Worm (Caenorhabditis elegans) whole organism, young adult: Measurements from ENCODE around the gene scl-3.

Experiments
- B0336.3 ChIP-seq: fragments of 200-800 bp; sonication (Bioruptor generic); IDR thresholded peaks from 2 replicates; pipeline ENCODE4 v1.3.6; 2022; ENCODE audit warnings: missing genetic modification characterization, missing compliant biosample characterization
- D2030.7 ChIP-seq: fragments of 200-800 bp; sonication (Bioruptor generic); IDR thresholded peaks from 2 replicates; pipeline ENCODE4 v1.3.6; 2022; ENCODE audit warnings: missing genetic modification reagents, missing genetic modification characterization, missing compliant biosample characterization
- F22D6.2 ChIP-seq: sonication (generic microtip); optimal IDR thresholded peaks from 2 replicates; lab custom pipeline; 2016; ENCODE audit warnings: mild to moderate bottlenecking, missing genetic modification characterization, missing compliant biosample characterization
- F23B12.7 ChIP-seq: sonication (generic microtip); optimal IDR thresholded peaks from 2 replicates; lab custom pipeline; 2017; ENCODE audit warnings: missing genetic modification characterization, mild to moderate bottlenecking, missing compliant biosample characterization, antibody characterized with exemption, moderate library complexity; ENCODE audit not compliant: insufficient read depth
- F37B4.10 ChIP-seq: fragments of 200-800 bp; sonication (Bioruptor generic); IDR thresholded peaks from 2 replicates; pipeline ENCODE4 v1.3.6; 2022; ENCODE audit warnings: missing genetic modification characterization, missing compliant biosample characterization
- F52B5.7 ChIP-seq: sonication (generic microtip); optimal IDR thresholded peaks from 2 replicates; lab custom pipeline; 2016; ENCODE audit warnings: mild to moderate bottlenecking, missing genetic modification characterization, missing compliant biosample characterization
- F57A8.1 ChIP-seq: fragments of 200-800 bp; sonication (Bioruptor generic); optimal IDR thresholded peaks from 2 replicates; lab custom pipeline; 2018; ENCODE audit warnings: mild to moderate bottlenecking, missing genetic modification characterization, moderate library complexity, missing compliant biosample characterization
- T07F8.4 ChIP-seq: sonication (generic microtip); optimal IDR thresholded peaks from 2 replicates; lab custom pipeline; 2016; ENCODE audit warnings: mild to moderate bottlenecking, missing genetic modification characterization, moderate library complexity, missing compliant biosample characterization
- T26A5.8 ChIP-seq: sonication (generic microtip); optimal IDR thresholded peaks from 2 replicates; lab custom pipeline; 2016; ENCODE audit warnings: missing genetic modification characterization, missing compliant biosample characterization
- Y67H2A.10 ChIP-seq: fragments of 200-800 bp; sonication (Bioruptor generic); conservative IDR thresholded peaks from 2 replicates; pipeline ENCODE4 v1.3.6; 2022; ENCODE audit warnings: missing genetic modification reagents, missing genetic modification characterization, missing compliant biosample characterization
- aptf-3 ChIP-seq: fragments of 200-800 bp; sonication (Bioruptor generic); IDR thresholded peaks from 2 replicates; pipeline ENCODE4 v1.3.6; 2022; ENCODE audit warnings: missing genetic modification characterization, missing compliant biosample characterization
- atf-7 ChIP-seq: sonication (generic microtip); optimal IDR thresholded peaks from 2 replicates; lab custom pipeline; 2017; ENCODE audit warnings: mild to moderate bottlenecking, missing genetic modification characterization, missing compliant biosample characterization
- bed-1 ChIP-seq: fragments of 200-800 bp; sonication (Bioruptor generic); IDR thresholded peaks from 2 replicates; pipeline ENCODE4 v1.3.6; 2022; ENCODE audit warnings: missing genetic modification reagents, missing genetic modification characterization, missing compliant biosample characterization
- cebp-2 ChIP-seq: fragments of 200-800 bp; sonication (Bioruptor generic); IDR thresholded peaks from 2 replicates; pipeline ENCODE4 v1.3.6; 2022; ENCODE audit warnings: missing genetic modification characterization, missing compliant biosample characterization
- ceh-100 ChIP-seq: fragments of 200-800 bp; sonication (Bioruptor generic); IDR thresholded peaks from 2 replicates; pipeline ENCODE4 v1.3.6; 2022; ENCODE audit warnings: missing genetic modification reagents, missing genetic modification characterization, missing compliant biosample characterization
- ceh-27 ChIP-seq: fragments of 200-800 bp; sonication (Bioruptor generic); optimal IDR thresholded peaks from 2 replicates; lab custom pipeline; 2018; ENCODE audit warnings: mild to moderate bottlenecking, missing genetic modification characterization, moderate library complexity, missing compliant biosample characterization
- ceh-58 ChIP-seq: fragments of 200-800 bp; sonication (Bioruptor generic); IDR thresholded peaks from 2 replicates; pipeline ENCODE4 v1.3.6; 2022; ENCODE audit warnings: missing genetic modification characterization, missing compliant biosample characterization
- die-1 ChIP-seq: sonication (generic microtip); optimal IDR thresholded peaks from 2 replicates; lab custom pipeline; 2016; ENCODE audit warnings: missing genotype, mild to moderate bottlenecking, missing genetic modification characterization, missing compliant biosample characterization
- dox-1 ChIP-seq: fragments of 200-800 bp; sonication (Bioruptor generic); IDR thresholded peaks from 2 replicates; pipeline ENCODE4 v1.3.6; 2022; ENCODE audit warnings: missing genetic modification reagents, missing genetic modification characterization, missing compliant biosample characterization
- dpff-1 ChIP-seq: sonication (generic microtip); optimal IDR thresholded peaks from 2 replicates; lab custom pipeline; 2017; ENCODE audit warnings: mild to moderate bottlenecking, missing genetic modification characterization, missing compliant biosample characterization
- dpl-1 ChIP-seq: fragments of 150-350 bp; optimal IDR thresholded peaks from 2 replicates; lab custom pipeline; 2014; ENCODE audit warnings: missing biosample characterization, missing genetic modification reagents, missing genetic modification characterization
- fkh-3 ChIP-seq: sonication (generic microtip); optimal IDR thresholded peaks from 2 replicates; lab custom pipeline; 2016; ENCODE audit warnings: mild to moderate bottlenecking, missing genetic modification characterization, missing compliant biosample characterization
- gei-17 ChIP-seq: fragments of 200-800 bp; sonication (Bioruptor generic); optimal IDR thresholded peaks from 2 replicates; lab custom pipeline; 2018; ENCODE audit warnings: mild to moderate bottlenecking, missing genetic modification characterization, missing compliant biosample characterization
- hrde-1 ChIP-seq: sonication (generic microtip); optimal IDR thresholded peaks from 2 replicates; lab custom pipeline; 2016; ENCODE audit warnings: missing genetic modification characterization, mild to moderate bottlenecking, missing compliant biosample characterization, moderate library complexity, missing genotype, missing genetic modification reagents, borderline replicate concordance
- hsf-1 ChIP-seq: fragments of 200-800 bp; sonication (Bioruptor generic); IDR thresholded peaks from 2 replicates; pipeline ENCODE4 v1.3.6; 2022; ENCODE audit warnings: missing genetic modification reagents, missing genetic modification characterization, missing compliant biosample characterization
- let-607 ChIP-seq, 2 experiments: fragments of 200-800 bp in 1 of 2; sonication (Bioruptor generic) in 1 of 2; sonication (generic microtip) in 1 of 2; optimal IDR thresholded peaks; 2 replicates each; lab custom pipeline; 2016 to 2018; ENCODE audit warnings: mild to moderate bottlenecking in 2 of 2, missing compliant biosample characterization in 2 of 2, missing genetic modification characterization in 2 of 2, moderate library complexity in 2 of 2, missing genotype in 1 of 2
- lin-40 ChIP-seq: sonication (generic microtip); optimal IDR thresholded peaks from 2 replicates; lab custom pipeline; 2016; ENCODE audit warnings: missing genetic modification characterization, mild to moderate bottlenecking, missing compliant biosample characterization, missing genotype, missing genetic modification reagents
- lin-54 ChIP-seq: fragments of 200-800 bp; sonication (Bioruptor generic); optimal IDR thresholded peaks from 2 replicates; lab custom pipeline; 2018; ENCODE audit warnings: mild to moderate bottlenecking, missing genetic modification characterization, missing compliant biosample characterization
- lsy-27 ChIP-seq: sonication (generic microtip); optimal IDR thresholded peaks from 2 replicates; lab custom pipeline; 2017; ENCODE audit warnings: missing genetic modification characterization, mild to moderate bottlenecking, missing compliant biosample characterization, antibody characterized with exemption, missing genotype, borderline replicate concordance; ENCODE audit not compliant: insufficient read depth
- madf-10 ChIP-seq: sonication (generic microtip); optimal IDR thresholded peaks from 2 replicates; lab custom pipeline; 2016; ENCODE audit warnings: mild to moderate bottlenecking, missing genetic modification characterization, missing compliant biosample characterization
- madf-6 ChIP-seq: fragments of 200-800 bp; sonication (Bioruptor generic); IDR thresholded peaks from 2 replicates; pipeline ENCODE4 v1.3.6; 2022; ENCODE audit warnings: missing genetic modification reagents, missing genetic modification characterization, missing compliant biosample characterization
- nfya-1 ChIP-seq: sonication (generic microtip); optimal IDR thresholded peaks from 2 replicates; lab custom pipeline; 2017; ENCODE audit warnings: antibody characterized with exemption, missing compliant biosample characterization, missing genetic modification characterization, borderline replicate concordance; ENCODE audit not compliant: insufficient read depth
- nhr-120 ChIP-seq: fragments of 200-800 bp; sonication (Bioruptor generic); IDR thresholded peaks from 2 replicates; pipeline ENCODE4 v1.3.6; 2022; ENCODE audit warnings: missing genetic modification characterization, missing compliant biosample characterization
- nhr-179 ChIP-seq: sonication (generic microtip); optimal IDR thresholded peaks from 2 replicates; lab custom pipeline; 2016; ENCODE audit warnings: mild to moderate bottlenecking, missing genetic modification characterization, missing compliant biosample characterization
- nhr-27 ChIP-seq: fragments of 200-800 bp; sonication (Bioruptor generic); optimal IDR thresholded peaks from 2 replicates; lab custom pipeline; 2018; ENCODE audit warnings: mild to moderate bottlenecking, missing genetic modification characterization, moderate library complexity, missing compliant biosample characterization
- pha-4 ChIP-seq: fragments of 150-350 bp; sonication (generic microtip); optimal IDR thresholded peaks from 2 replicates; lab custom pipeline; 2014; ENCODE audit warnings: missing biosample characterization, missing genetic modification reagents, missing genetic modification characterization
- rec-8 ChIP-seq, 2 experiments: sonication (generic microtip); optimal IDR thresholded peaks; 2 replicates each; lab custom pipeline; 2016; ENCODE audit warnings: mild to moderate bottlenecking in 2 of 2, missing genetic modification characterization in 2 of 2, missing genetic modification reagents in 2 of 2, missing genotype in 2 of 2, missing biosample characterization in 1 of 2, missing compliant biosample characterization in 1 of 2, moderate library complexity in 1 of 2
- repo-1 ChIP-seq: sonication (generic microtip); optimal IDR thresholded peaks from 2 replicates; lab custom pipeline; 2017; ENCODE audit warnings: mild to moderate bottlenecking, missing genetic modification characterization, missing compliant biosample characterization
- snpc-1.1 ChIP-seq: sonication (generic microtip); optimal IDR thresholded peaks from 2 replicates; lab custom pipeline; 2017; ENCODE audit warnings: missing genetic modification characterization, mild to moderate bottlenecking, missing compliant biosample characterization, antibody characterized with exemption, moderate library complexity, missing genotype, missing genetic modification reagents; ENCODE audit not compliant: insufficient read depth
- snpc-3.4 ChIP-seq: sonication (generic microtip); optimal IDR thresholded peaks from 2 replicates; lab custom pipeline; 2017; ENCODE audit warnings: missing genetic modification characterization, mild to moderate bottlenecking, missing compliant biosample characterization, antibody characterized with exemption, moderate library complexity, missing genotype, missing genetic modification reagents
- tbp1 ChIP-seq: fragments of 200-800 bp; sonication (Bioruptor generic); optimal IDR thresholded peaks from 2 replicates; lab custom pipeline; 2018; ENCODE audit warnings: mild to moderate bottlenecking, missing genetic modification characterization, missing compliant biosample characterization
- xnd-1 ChIP-seq: sonication (generic microtip); optimal IDR thresholded peaks from 2 replicates; lab custom pipeline; 2016; ENCODE audit warnings: missing genotype, missing genetic modification reagents, missing genetic modification characterization, missing compliant biosample characterization
- zim-3 ChIP-seq: sonication (generic microtip); optimal IDR thresholded peaks from 2 replicates; lab custom pipeline; 2017; ENCODE audit warnings: mild to moderate bottlenecking, missing genetic modification characterization, moderate library complexity, missing compliant biosample characterization
- ztf-22 ChIP-seq: fragments of 200-800 bp; sonication (Bioruptor generic); optimal IDR thresholded peaks from 2 replicates; lab custom pipeline; 2018; ENCODE audit warnings: mild to moderate bottlenecking, missing genetic modification characterization, moderate library complexity, missing compliant biosample characterization
- ztf-28 ChIP-seq: fragments of 200-800 bp; sonication (Bioruptor generic); IDR thresholded peaks from 2 replicates; pipeline ENCODE4 v1.3.6; 2022; ENCODE audit warnings: missing genetic modification reagents, missing genetic modification characterization, missing compliant biosample characterization

The scl-3 gene

DNA sequence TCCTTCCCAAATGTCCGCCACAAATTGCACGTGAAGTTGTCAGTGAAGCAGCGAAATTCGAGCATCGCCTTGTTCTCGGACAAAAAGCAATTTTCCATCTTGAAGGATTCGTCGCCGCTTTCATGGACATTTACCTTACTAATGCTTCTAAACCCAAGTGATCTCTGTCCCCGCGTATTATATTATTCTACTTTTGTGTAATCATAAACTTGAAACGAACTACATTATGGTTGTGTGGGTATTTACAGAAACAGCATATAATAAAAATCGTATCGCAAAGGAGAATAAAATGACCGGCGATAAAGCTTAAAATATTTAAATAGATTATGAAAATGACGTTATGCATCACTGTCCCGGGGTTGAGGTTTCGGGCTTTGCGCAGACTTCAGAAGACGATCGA is 37.4 kb downstream of the scl-3 start (continued):
- TF ChIP-seq T26A5.8 (tag; lab: Kevin White, UChicago) (peak; percentile 1), Y67H2A.10 (no peak), F52B5.7 (tag; lab: Kevin White, UChicago) (no peak), T07F8.4 (tag; lab: Kevin White, UChicago) (no peak), nfya-1 (tag; lab: Kevin White, UChicago) (no peak), hrde-1 (tag; lab: Kevin White, UChicago) (peak; percentile 88), F37B4.10 (no peak), ztf-22 (GFP tag; lab: Kevin White, UChicago) (no peak), lin-40 (tag; lab: Kevin White, UChicago) (no peak), F57A8.1 (GFP tag; lab: Kevin White, UChicago) (no peak), madf-6 (peak; percentile 58), fkh-3 (no peak), D2030.7 (GFP tag; lab: Robert Waterston, UW) (peak; percentile 20; the same call in 1 of the 2 replicates), madf-10 (no peak), snpc-1.1 (tag; lab: Kevin White, UChicago) (no peak), cebp-2 (GFP tag; lab: Robert Waterston, UW) (no peak), tbp1 (no peak), lin-54 (GFP tag; lab: Kevin White, UChicago) (peak; percentile 8), ceh-58 (GFP tag; lab: Robert Waterston, UW) (no peak), lsy-27 (no peak), dpl-1 (GFP tag; lab: Kevin White, UChicago) (no peak), zim-3 (tag; lab: Kevin White, UChicago) (no peak), B0336.3 (GFP tag; lab: Robert Waterston, UW) (peak; percentile 63), aptf-3 (GFP tag; lab: Robert Waterston, UW) (no peak), bed-1 (GFP tag; lab: Robert Waterston, UW) (no peak), gei-17 (GFP tag; lab: Kevin White, UChicago) (no peak), atf-7 (tag; lab: Kevin White, UChicago) (no peak), nhr-27 (tag; lab: Kevin White, UChicago) (no peak), ceh-100 (GFP tag; lab: Robert Waterston, UW) (no peak), repo-1 (peak; percentile 34), ztf-28 (GFP tag; lab: Robert Waterston, UW) (no peak), pha-4 (no peak), hsf-1 (GFP tag; lab: Robert Waterston, UW) (peak; percentile 66; the same call in 1 of the 2 replicates), ceh-27 (GFP tag; lab: Kevin White, UChicago) (no peak), rec-8 (tag; optimal IDR thresholded peaks at IDR 0.05; lab: Kevin White, UChicago) (peak in 1 of 2 experiments; percentile 4), dpff-1 (tag; lab: Kevin White, UChicago) (no peak), snpc-3.4 (tag; lab: Kevin White, UChicago) (peak; percentile 34), let-607 (tag; optimal IDR thresholded peaks at IDR 0.05; lab: Kevin White, UChicago) (no peak), nhr-120 (GFP tag; lab: Robert Waterston, UW) (no peak), dox-1 (GFP tag; lab: Robert Waterston, UW) (peak; percentile 52; the same call in 1 of the 2 replicates), F23B12.7 (tag; lab: Kevin White, UChicago) (no peak), F22D6.2 (no peak), die-1 (tag; lab: Kevin White, UChicago) (no peak), xnd-1 (no peak), nhr-179 (tag; lab: Kevin White, UChicago) (no peak)
